Worm (Caenorhabditis elegans) whole organism, L4/young adult: Measurements from ENCODE around the gene M01B2.12.

ENCODE experiments used
- W03F9.2 ChIP-seq: fragments of 150-350 bp; optimal IDR thresholded peaks from 2 replicates; lab custom pipeline; 2014; ENCODE audit warnings: missing biosample characterization, missing genetic modification characterization
- dao-5 ChIP-seq: sonication (generic microtip); optimal IDR thresholded peaks from 2 replicates; lab custom pipeline; 2016; ENCODE audit warnings: missing genotype, missing genetic modification characterization, moderate library complexity, missing compliant biosample characterization
- him-1 ChIP-seq: sonication (generic microtip); optimal IDR thresholded peaks from 2 replicates; lab custom pipeline; 2016; ENCODE audit warnings: missing genotype, missing genetic modification reagents, missing genetic modification characterization, missing compliant biosample characterization

DNA sequence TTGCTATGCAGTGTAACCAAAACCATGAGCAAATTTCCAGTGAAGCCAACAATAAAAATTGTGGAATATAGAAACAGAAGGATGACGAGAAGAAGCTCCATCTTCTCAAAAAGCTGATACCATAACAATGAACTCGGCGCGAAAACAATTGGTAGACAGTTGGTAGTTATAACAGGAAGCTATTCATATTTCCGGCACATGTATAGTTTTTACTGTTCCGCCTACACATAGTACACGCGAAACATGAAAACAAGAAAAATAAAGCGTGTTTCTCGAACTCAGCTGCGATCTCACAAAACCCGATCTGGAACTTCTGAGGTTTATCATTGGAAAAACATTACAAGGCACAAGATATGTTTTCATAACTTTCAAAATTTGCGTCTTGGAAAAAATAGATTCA is 5.0 kb downstream of the M01B2.12 start, which contains the start of gene srsx-37:
- TF ChIP-seq dao-5 (tag; lab: Kevin White, UChicago): no peak
- no peak for TF ChIP-seq him-1
- no peak for TF ChIP-seq W03F9.2 (tag; lab: Kevin White, UChicago)
